Fruit fly (Drosophila melanogaster): ENCODE measurements around the gene Cyp4d2.

The Cyp4d2 gene

DNA sequence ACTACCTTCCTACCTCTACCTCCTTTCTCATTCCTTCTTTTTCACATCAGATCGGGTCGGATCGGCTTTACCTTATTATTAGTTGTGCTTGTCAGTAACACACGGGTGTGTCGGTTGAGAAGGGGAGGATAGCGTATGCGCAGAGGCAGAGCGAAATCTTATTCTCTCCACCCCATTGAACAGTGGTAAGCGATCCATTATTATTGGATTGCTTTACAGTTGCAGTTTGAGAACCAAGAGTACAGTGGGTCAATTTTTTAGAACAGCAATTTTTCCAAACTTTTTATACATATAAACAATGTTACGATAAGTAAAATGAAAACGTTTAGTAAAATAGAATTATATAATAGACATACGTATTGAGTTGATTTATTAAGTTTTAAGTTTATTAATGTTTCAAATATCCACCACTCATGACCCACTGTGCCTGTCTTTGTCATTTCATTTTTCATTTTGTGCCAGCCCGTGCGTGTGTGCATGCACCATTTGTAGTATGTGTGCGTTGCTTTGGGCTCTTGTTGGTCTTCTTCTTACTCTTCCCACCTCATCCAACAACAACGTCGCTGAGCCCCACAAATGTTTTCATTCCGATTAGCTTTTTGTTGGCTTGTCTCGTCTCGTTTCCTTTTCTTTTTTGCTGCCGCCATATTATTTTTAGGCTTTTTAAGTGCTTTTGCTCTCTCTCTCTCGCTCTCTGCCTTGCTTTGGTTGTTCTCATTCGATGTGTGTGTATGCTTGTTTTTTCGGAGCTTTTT, 38.0 kb upstream of the Cyp4d2 start (continued):
- TF ChIP-seq gcm2 (GFP tag; optimal IDR thresholded peaks at IDR 0.05), result peak; percentile 93
- TF ChIP-seq insv (GFP tag; optimal IDR thresholded peaks at IDR 0.05), result peak; percentile 60 to 84
- peak; percentile 89 for TF ChIP-seq sima (GFP tag; optimal IDR thresholded peaks at IDR 0.05)
- peak; percentile 93 to 100 for TF ChIP-seq bsh (GFP tag; optimal IDR thresholded peaks at IDR 0.05)
- TF ChIP-seq kni (GFP tag; optimal IDR thresholded peaks at IDR 0.05), result peak; percentile 94
- peak; percentile 46 for TF ChIP-seq Ets97D (GFP tag; optimal IDR thresholded peaks at IDR 0.05)
- TF ChIP-seq btn (GFP tag; optimal IDR thresholded peaks at IDR 0.05), result peak; percentile 72
- peak; percentile 91 for TF ChIP-seq CG4360 (GFP tag; IDR thresholded peaks at IDR 0.05)
- peak; percentile 98 for TF ChIP-seq nom (GFP tag; optimal IDR thresholded peaks at IDR 0.05)
- peak; percentile 99 for TF ChIP-seq tio (GFP tag; optimal IDR thresholded peaks at IDR 0.05)
- TF ChIP-seq CG10462 (GFP tag; optimal IDR thresholded peaks at IDR 0.05), result peak; percentile 97
- peak; percentile 95 for TF ChIP-seq CG7786 (GFP tag; optimal IDR thresholded peaks at IDR 0.05)
- peak; percentile 99 for TF ChIP-seq CG18476 (GFP tag; optimal IDR thresholded peaks at IDR 0.05)
- peak; percentile 98 for TF ChIP-seq lbe (GFP tag; optimal IDR thresholded peaks at IDR 0.05)
- TF ChIP-seq phol (tag; optimal IDR thresholded peaks at IDR 0.05), result peak; percentile 99
- TF ChIP-seq BEAF-32 (GFP tag; optimal IDR thresholded peaks at IDR 0.05), result peak; percentile 17
- peak; percentile 99 for TF ChIP-seq CG12219 (GFP tag; optimal IDR thresholded peaks at IDR 0.05)
- peak; percentile 98 for TF ChIP-seq Usf (GFP tag; optimal IDR thresholded peaks at IDR 0.05)
- no peak for TF ChIP-seq prd (optimal IDR thresholded peaks at IDR 0.05)
- peak; percentile 99 for TF ChIP-seq prd (GFP tag; IDR thresholded peaks at IDR 0.05)
- TF ChIP-seq CG4328 (GFP tag; optimal IDR thresholded peaks at IDR 0.05), result peak; percentile 99
- peak; percentile 97 for TF ChIP-seq C15 (GFP tag; IDR thresholded peaks at IDR 0.05)
- peak; percentile 94 for TF ChIP-seq chif (GFP tag; optimal IDR thresholded peaks at IDR 0.05)
- peak; percentile 73 for TF ChIP-seq p53 (GFP tag; optimal IDR thresholded peaks at IDR 0.05)
- peak; percentile 99 for TF ChIP-seq sisA (GFP tag; IDR thresholded peaks at IDR 0.05)
- TF ChIP-seq CG1233 (GFP tag; optimal IDR thresholded peaks at IDR 0.05), result peak; percentile 99
- TF ChIP-seq esg (GFP tag; conservative IDR thresholded peaks at IDR 0.05), result peak; percentile 99
- peak; percentile 100 for TF ChIP-seq gem (tag; optimal IDR thresholded peaks at IDR 0.05)
- peak; percentile 96 for TF ChIP-seq dimm (GFP tag; IDR thresholded peaks at IDR 0.05)
- peak; percentile 99 for TF ChIP-seq salm (tag; optimal IDR thresholded peaks at IDR 0.05)
- no peak for TF ChIP-seq pan (optimal IDR thresholded peaks at IDR 0.05)
- peak in 1 of 2 experiments; percentile 99 for TF ChIP-seq pan (GFP tag; optimal IDR thresholded peaks at IDR 0.05 in 1 of 2, IDR thresholded peaks at IDR 0.05 in 1 of 2)
- peak; percentile 72 for TF ChIP-seq knrl (GFP tag; IDR thresholded peaks at IDR 0.05; ENCODE audit: partially characterized antibody)
- TF ChIP-seq CG30431 (GFP tag; optimal IDR thresholded peaks at IDR 0.05), result peak; percentile 98
- TF ChIP-seq NC2α (GFP tag; optimal IDR thresholded peaks at IDR 0.05), result peak; percentile 87
- TF ChIP-seq CG30403 (GFP tag; optimal IDR thresholded peaks at IDR 0.05), result peak; percentile 97
- TF ChIP-seq CG7745 (tag; optimal IDR thresholded peaks at IDR 0.05), result peak; percentile 93
- peak; percentile 98 for TF ChIP-seq CG12659 (GFP tag; optimal IDR thresholded peaks at IDR 0.05)
- peak; percentile 75 for TF ChIP-seq pfk (GFP tag; optimal IDR thresholded peaks at IDR 0.05)
- peak; percentile 99 for TF ChIP-seq CG3281 (GFP tag; optimal IDR thresholded peaks at IDR 0.05)
- peak; percentile 99 for TF ChIP-seq row (GFP tag; IDR thresholded peaks at IDR 0.05)
- peak; percentile 96 for TF ChIP-seq CG43689 (GFP tag; IDR thresholded peaks at IDR 0.05)
- TF ChIP-seq CG18764 (GFP tag; optimal IDR thresholded peaks at IDR 0.05), result peak; percentile 97
- TF ChIP-seq ara (GFP tag; IDR thresholded peaks at IDR 0.05), result peak; percentile 99
- TF ChIP-seq sens (GFP tag), result peak; percentile 99
- peak; percentile 61; the same call in 1 of the 3 replicates for TF ChIP-seq CG34224 (GFP tag; IDR thresholded peaks at IDR 0.05; ENCODE audit: partially characterized antibody)
- peak; percentile 76 for TF ChIP-seq abd-A (tag; optimal IDR thresholded peaks at IDR 0.05)
- peak; percentile 95 for TF ChIP-seq CG6654 (GFP tag; optimal IDR thresholded peaks at IDR 0.05)
- peak; percentile 98 for TF ChIP-seq CG12071 (GFP tag; optimal IDR thresholded peaks at IDR 0.05)

All from whole organism, embryonic.